Fruit fly (Drosophila melanogaster): ENCODE data around the gene dl.

- no peak for TF ChIP-seq CG8478 (optimal IDR thresholded peaks at IDR 0.05)
- TF ChIP-seq EcR (GFP tag; optimal IDR thresholded peaks at IDR 0.05) = no peak
- no peak for TF ChIP-seq psq (optimal IDR thresholded peaks at IDR 0.05)
These were observed 19.4 kb downstream of the dl start for dm6 chr2L:17430602-17431358.

Measured in whole organism.